Fruit fly (Drosophila melanogaster): ENCODE results near the gene escl.

escl gene

DNA sequence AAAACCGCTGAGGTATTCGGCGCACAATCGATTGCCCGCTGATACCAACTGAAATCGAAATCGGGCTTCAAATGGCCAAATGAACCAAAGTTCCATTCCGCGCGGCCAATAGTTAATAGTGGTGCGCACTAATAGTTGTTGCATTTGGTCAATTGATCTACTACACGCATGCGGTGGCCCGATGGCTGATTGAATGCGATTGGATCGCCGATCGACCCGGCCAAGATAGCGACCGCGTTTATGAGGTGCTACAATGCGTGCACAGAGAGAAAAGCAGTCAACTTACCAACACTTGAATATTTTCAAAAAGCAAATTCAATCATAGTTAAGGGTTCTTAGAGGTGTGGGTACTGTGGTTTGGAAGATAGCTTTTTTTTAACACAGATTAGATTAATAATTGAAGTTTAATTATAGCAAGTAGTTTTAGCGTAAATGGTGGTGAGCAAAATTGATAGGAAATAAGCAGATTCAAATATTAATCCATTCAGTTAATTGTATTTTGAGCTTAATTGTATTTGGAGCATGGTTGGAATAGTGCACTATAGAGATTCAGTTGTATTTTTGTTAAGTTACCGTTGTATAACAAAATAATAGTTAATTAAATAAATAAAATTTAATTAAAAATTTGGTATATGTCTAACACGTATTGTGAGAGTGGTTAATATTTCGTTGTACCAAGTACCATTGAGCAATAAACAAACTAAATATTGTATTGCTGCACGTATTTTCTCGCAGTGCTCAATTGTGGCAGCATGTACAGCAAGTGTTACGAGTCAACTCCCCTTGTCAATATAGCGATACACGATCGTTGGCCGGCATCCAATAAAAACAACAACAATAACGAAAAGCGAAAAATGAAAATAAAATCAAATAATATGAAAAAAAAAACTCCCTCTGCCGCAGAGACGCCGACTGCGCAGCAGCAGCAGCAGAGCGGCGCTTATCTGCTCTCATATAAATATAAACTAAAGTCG, 36.0 kb downstream of the escl start (continued):
- no peak for TF ChIP-seq mam (GFP tag; optimal IDR thresholded peaks at IDR 0.05)
- TF ChIP-seq CG14667 (GFP tag; IDR thresholded peaks at IDR 0.05), result peak; percentile 26
- peak; percentile 31 for TF ChIP-seq CHES-1-like (GFP tag; optimal IDR thresholded peaks at IDR 0.05)
- TF ChIP-seq crc (GFP tag; optimal IDR thresholded peaks at IDR 0.05), result no peak
- peak; percentile 34 for TF ChIP-seq CG6654 (GFP tag; optimal IDR thresholded peaks at IDR 0.05)
- peak; percentile 11 for TF ChIP-seq CG30020 (tag; optimal IDR thresholded peaks at IDR 0.05)
- 0 out of 4 replicates have a peak, but pooled peaks have one; percentile 64 for TF ChIP-seq chinmo (GFP tag; IDR thresholded peaks at IDR 0.05; ENCODE audit: partially characterized antibody)
- TF ChIP-seq tap (tag; optimal IDR thresholded peaks at IDR 0.05), result no peak
- peak; percentile 53 for TF ChIP-seq CG32532 (GFP tag; IDR thresholded peaks at IDR 0.05)
- TF ChIP-seq Max (GFP tag; optimal IDR thresholded peaks at IDR 0.05), result peak; percentile 54
- peak; percentile 54; the same call in 1 of the 3 replicates for TF ChIP-seq zfh1 (GFP tag; IDR thresholded peaks at IDR 0.05)
- peak; percentile 11 for TF ChIP-seq CG6254 (GFP tag; optimal IDR thresholded peaks at IDR 0.05)
- TF ChIP-seq caup (GFP tag; optimal IDR thresholded peaks at IDR 0.05; ENCODE audit: severe bottlenecking), result no peak
- TF ChIP-seq CG4328 (GFP tag; optimal IDR thresholded peaks at IDR 0.05), result peak; percentile 34
- no peak for TF ChIP-seq gsb-n (tag; optimal IDR thresholded peaks at IDR 0.05)
- TF ChIP-seq Lpt (GFP tag; optimal IDR thresholded peaks at IDR 0.05), result no peak
- TF ChIP-seq mld (GFP tag; IDR thresholded peaks at IDR 0.05; ENCODE audit: partially characterized antibody), result no peak
- no peak for TF ChIP-seq Hmx (GFP tag; optimal IDR thresholded peaks at IDR 0.05)
- TF ChIP-seq CG18262 (tag; optimal IDR thresholded peaks at IDR 0.05), result peak; percentile 79
- TF ChIP-seq corto (GFP tag; optimal IDR thresholded peaks at IDR 0.05), result peak; percentile 22
- TF ChIP-seq CG4617 (GFP tag; optimal IDR thresholded peaks at IDR 0.05; ENCODE audit: borderline replicate concordance), result no peak
- 0 out of 3 replicates have a peak, but pooled peaks have one; percentile 29 for TF ChIP-seq zen2 (GFP tag; IDR thresholded peaks at IDR 0.05; ENCODE audit: partially characterized antibody)
- no peak for TF ChIP-seq ems (GFP tag; optimal IDR thresholded peaks at IDR 0.05)
- TF ChIP-seq HmgZ (tag; optimal IDR thresholded peaks at IDR 0.05), result no peak
- TF ChIP-seq Ptx1 (GFP tag; IDR thresholded peaks at IDR 0.05), result peak; percentile 57
- TF ChIP-seq CG31224 (GFP tag; IDR thresholded peaks at IDR 0.05), result peak; percentile 41; the same call in 1 of the 2 replicates
- peak; percentile 44 for TF ChIP-seq Six4 (GFP tag; optimal IDR thresholded peaks at IDR 0.05)
- no peak for TF ChIP-seq otp (GFP tag; IDR thresholded peaks at IDR 0.05)
- TF ChIP-seq gfzf (GFP tag; optimal IDR thresholded peaks at IDR 0.05), result no peak
- peak; percentile 22 for TF ChIP-seq CG9609 (GFP tag; optimal IDR thresholded peaks at IDR 0.05)
- TF ChIP-seq H15 (GFP tag; IDR thresholded peaks at IDR 0.05), result peak; percentile 51; the same call in 1 of the 3 replicates
- TF ChIP-seq onecut (GFP tag; IDR thresholded peaks at IDR 0.05), result peak; percentile 23; the same call in 1 of the 2 replicates
- peak; percentile 29 for TF ChIP-seq Sry-δ (GFP tag; optimal IDR thresholded peaks at IDR 0.05)
- TF ChIP-seq Drgx (GFP tag; IDR thresholded peaks at IDR 0.05), result peak; percentile 75
- no peak for TF ChIP-seq CG15011 (GFP tag; optimal IDR thresholded peaks at IDR 0.05)
- TF ChIP-seq luna (GFP tag; optimal IDR thresholded peaks at IDR 0.05), result no peak
- no peak for TF ChIP-seq br (optimal IDR thresholded peaks at IDR 0.05)
- no peak for TF ChIP-seq pan (optimal IDR thresholded peaks at IDR 0.05)
- TF ChIP-seq pan (GFP tag; optimal IDR thresholded peaks at IDR 0.05 in 1 of 2, IDR thresholded peaks at IDR 0.05 in 1 of 2), result peak in 1 of 2 experiments; percentile 43
- no peak for TF ChIP-seq maf-S (GFP tag; optimal IDR thresholded peaks at IDR 0.05)
- TF ChIP-seq chm (GFP tag; IDR thresholded peaks at IDR 0.05), result 0 out of 2 replicates have a peak, but pooled peaks have one; percentile 40
- no peak for TF ChIP-seq ap (GFP tag; IDR thresholded peaks at IDR 0.05)
- peak; percentile 46 for TF ChIP-seq CG8388 (GFP tag; optimal IDR thresholded peaks at IDR 0.05)
- peak; percentile 69; the same call in 2 of the 3 replicates for TF ChIP-seq row (GFP tag; IDR thresholded peaks at IDR 0.05)
- TF ChIP-seq ac (GFP tag; optimal IDR thresholded peaks at IDR 0.05), result no peak
- peak; percentile 47 for TF ChIP-seq unpg (GFP tag; optimal IDR thresholded peaks at IDR 0.05)
- TF ChIP-seq CG31365 (tag; optimal IDR thresholded peaks at IDR 0.05), result no peak
- TF ChIP-seq CG11504 (tag; optimal IDR thresholded peaks at IDR 0.05), result peak; percentile 72
- no peak for TF ChIP-seq vfl (GFP tag; optimal IDR thresholded peaks at IDR 0.05)

Data from whole organism, embryonic.